Fruit fly (Drosophila melanogaster) whole organism, embryonic: Measurements from ENCODE around the gene CG9173.
A peak's percentile ranks its signal among the peaks of the same experiment; 100 is the strongest.

Experiments used
- ATbp ChIP-seq: fragments of 200-800 bp; sonication (Bioruptor generic); optimal IDR thresholded peaks from 2 replicates; lab custom pipeline; 2017; ENCODE audit warnings: missing biosample characterization, mild to moderate bottlenecking, missing genetic modification characterization, missing genetic modification reagents
- CG10274 ChIP-seq: fragments of 200-800 bp; sonication (Bioruptor generic); optimal IDR thresholded peaks from 3 replicates; lab custom pipeline; 2017; ENCODE audit warnings: missing biosample characterization, mild to moderate bottlenecking, missing genetic modification characterization
- CG10321 ChIP-seq: fragments of 200-800 bp; sonication (Bioruptor generic); IDR thresholded peaks from 2 replicates; pipeline ENCODE4 v1.3.6; 2022; ENCODE audit warnings: missing biosample characterization, missing genetic modification characterization
- CG10654 ChIP-seq: fragments of 200-800 bp; sonication (Bioruptor generic); optimal IDR thresholded peaks from 2 replicates; lab custom pipeline; 2016; ENCODE audit warnings: missing biosample characterization, missing genetic modification characterization
- CG11695 ChIP-seq: fragments of 200-800 bp; sonication (Bioruptor generic); IDR thresholded peaks from 3 replicates; pipeline ENCODE4 v1.3.6; 2022; ENCODE audit warnings: missing biosample characterization, missing genetic modification characterization
- CG12299 ChIP-seq: fragments of 200-800 bp; sonication (Bioruptor generic); optimal IDR thresholded peaks from 2 replicates; lab custom pipeline; 2018; ENCODE audit warnings: missing biosample characterization, mild to moderate bottlenecking, missing genetic modification characterization
- CG14860 ChIP-seq: fragments of 200-800 bp; sonication (Bioruptor generic); IDR thresholded peaks from 3 replicates; pipeline ENCODE4 v1.3.6; 2022; ENCODE audit warnings: missing biosample characterization, missing genetic modification characterization; ENCODE audit not compliant: partially characterized antibody
- CG15479 ChIP-seq: fragments of 200-800 bp; sonication (Bioruptor generic); optimal IDR thresholded peaks from 3 replicates; lab custom pipeline; 2019; ENCODE audit warnings: missing biosample characterization, mild to moderate bottlenecking, missing genetic modification characterization, moderate library complexity
- CG18619 ChIP-seq: fragments of 200-800 bp; sonication (Bioruptor generic); optimal IDR thresholded peaks from 3 replicates; lab custom pipeline; 2017; ENCODE audit warnings: missing biosample characterization, mild to moderate bottlenecking, missing genetic modification characterization
- CG32772 ChIP-seq: fragments of 200-800 bp; sonication (Bioruptor generic); IDR thresholded peaks from 2 replicates; pipeline ENCODE4 v1.3.6; 2022; ENCODE audit warnings: missing biosample characterization, missing genetic modification characterization
- CG6175 ChIP-seq: fragments of 200-800 bp; sonication (Bioruptor generic); IDR thresholded peaks from 3 replicates; pipeline ENCODE4 v1.3.6; 2022; ENCODE audit warnings: missing biosample characterization, missing genetic modification characterization
- CG7745 ChIP-seq: fragments of 200-800 bp; sonication (Bioruptor generic); optimal IDR thresholded peaks from 2 replicates; lab custom pipeline; 2018; ENCODE audit warnings: missing biosample characterization, mild to moderate bottlenecking, missing genetic modification characterization, moderate library complexity
- CG9215 ChIP-seq: fragments of 200-800 bp; sonication (Bioruptor generic); IDR thresholded peaks from 2 replicates; pipeline ENCODE4 v1.3.6; 2022; ENCODE audit warnings: missing biosample characterization, missing genetic modification characterization
- D19B ChIP-seq: fragments of 200-800 bp; sonication (Bioruptor generic); optimal IDR thresholded peaks from 2 replicates; lab custom pipeline; 2017; ENCODE audit warnings: missing biosample characterization, mild to moderate bottlenecking, missing genetic modification characterization
- Drgx ChIP-seq: fragments of 200-800 bp; sonication (Bioruptor generic); IDR thresholded peaks from 2 replicates; pipeline ENCODE4 v1.3.6; 2022; ENCODE audit warnings: missing biosample characterization, missing genetic modification characterization
- E2f1 ChIP-seq: fragments of 200-800 bp; sonication (Bioruptor generic); IDR thresholded peaks from 2 replicates; pipeline ENCODE4 v1.3.6; 2022; ENCODE audit warnings: missing biosample characterization, missing genetic modification characterization
- Fer2 ChIP-seq: fragments of 200-800 bp; sonication (Bioruptor generic); optimal IDR thresholded peaks from 2 replicates; lab custom pipeline; 2018; ENCODE audit warnings: missing biosample characterization, mild to moderate bottlenecking, missing genetic modification characterization, moderate library complexity
- Hr39 ChIP-seq: fragments of >200 bp; optimal IDR thresholded peaks from 2 replicates; lab custom pipeline; 2017
- Lim3 ChIP-seq: fragments of 200-800 bp; sonication (Bioruptor generic); IDR thresholded peaks from 2 replicates; pipeline ENCODE4 v1.3.6; 2022; ENCODE audit warnings: missing biosample characterization, missing genetic modification characterization
- MBD-R2 ChIP-seq: fragments of 200-800 bp; sonication (Bioruptor generic); IDR thresholded peaks from 2 replicates; pipeline ENCODE4 v1.3.6; 2022; ENCODE audit warnings: missing biosample characterization, missing genetic modification characterization
- NfI ChIP-seq: fragments of 200-800 bp; sonication (Bioruptor generic); optimal IDR thresholded peaks from 3 replicates; lab custom pipeline; 2018; ENCODE audit warnings: missing biosample characterization, mild to moderate bottlenecking, missing genetic modification characterization, moderate library complexity
- Side ChIP-seq: fragments of 200-800 bp; sonication (Bioruptor generic); optimal IDR thresholded peaks from 2 replicates; lab custom pipeline; 2016; ENCODE audit warnings: missing biosample characterization, missing genetic modification characterization
- Tbp ChIP-seq: fragments of >200 bp; optimal IDR thresholded peaks from 2 replicates; lab custom pipeline; 2018; ENCODE audit warnings: missing biosample characterization, missing genetic modification characterization
- Usf ChIP-seq: fragments of 200-800 bp; sonication (Bioruptor generic); optimal IDR thresholded peaks from 2 replicates; lab custom pipeline; 2017; ENCODE audit warnings: missing genotype, missing biosample characterization, missing genetic modification characterization
- Xbp1 ChIP-seq: fragments of 200-800 bp; sonication (Bioruptor generic); optimal IDR thresholded peaks from 3 replicates; lab custom pipeline; 2016; ENCODE audit warnings: missing biosample characterization, mild to moderate bottlenecking, missing genetic modification characterization
- bowl ChIP-seq: fragments of 200-800 bp; sonication (Bioruptor generic); IDR thresholded peaks from 2 replicates; pipeline ENCODE4 v1.3.6; 2022; ENCODE audit warnings: missing biosample characterization, missing genetic modification characterization
- br ChIP-seq: fragments of >200 bp; optimal IDR thresholded peaks from 2 replicates; lab custom pipeline; 2017
- bsh ChIP-seq, 2 experiments: fragments of 200-800 bp; sonication (Bioruptor generic); optimal IDR thresholded peaks; 2 replicates each; lab custom pipeline; 2017 to 2018; ENCODE audit warnings: mild to moderate bottlenecking in 2 of 2, missing biosample characterization in 2 of 2, missing genetic modification characterization in 2 of 2, moderate library complexity in 1 of 2
- chinmo ChIP-seq: fragments of 200-800 bp; sonication (Bioruptor generic); IDR thresholded peaks from 4 replicates; pipeline ENCODE4 v1.3.6; 2022; ENCODE audit warnings: missing biosample characterization, missing genetic modification characterization; ENCODE audit not compliant: partially characterized antibody
- croc ChIP-seq: fragments of 200-800 bp; sonication (Bioruptor generic); conservative IDR thresholded peaks from 3 replicates; pipeline ENCODE4 v1.3.6; 2022; ENCODE audit warnings: missing biosample characterization, missing genetic modification characterization
- fu2 ChIP-seq: fragments of 200-800 bp; sonication (Bioruptor generic); optimal IDR thresholded peaks from 2 replicates; lab custom pipeline; 2016; ENCODE audit warnings: missing biosample characterization, missing genetic modification characterization
- gcm ChIP-seq: fragments of 200-800 bp; sonication (Bioruptor generic); optimal IDR thresholded peaks from 2 replicates; lab custom pipeline; 2019; ENCODE audit warnings: missing biosample characterization, mild to moderate bottlenecking, missing genetic modification characterization, moderate library complexity
- h ChIP-seq: fragments of >200 bp; optimal IDR thresholded peaks from 2 replicates; lab custom pipeline; 2017
- ind ChIP-seq: fragments of 200-800 bp; sonication (Bioruptor generic); optimal IDR thresholded peaks from 3 replicates; lab custom pipeline; 2016; ENCODE audit warnings: missing biosample characterization, missing genetic modification characterization
- kni ChIP-seq: fragments of 200-800 bp; sonication (Bioruptor generic); optimal IDR thresholded peaks from 3 replicates; lab custom pipeline; 2017; ENCODE audit warnings: mild to moderate bottlenecking, missing biosample characterization, missing genetic modification reagents, missing genetic modification characterization
- nau ChIP-seq: fragments of 200-800 bp; sonication (Bioruptor generic); optimal IDR thresholded peaks from 3 replicates; lab custom pipeline; 2017; ENCODE audit warnings: missing biosample characterization, mild to moderate bottlenecking, missing genetic modification characterization, missing genetic modification reagents
- phol ChIP-seq: fragments of 200-800 bp; sonication (Bioruptor generic); optimal IDR thresholded peaks from 3 replicates; lab custom pipeline; 2018; ENCODE audit warnings: missing biosample characterization, mild to moderate bottlenecking, missing genetic modification characterization, moderate library complexity
- row ChIP-seq: fragments of 200-800 bp; sonication (Bioruptor generic); IDR thresholded peaks from 3 replicates; pipeline ENCODE4 v1.3.6; 2022; ENCODE audit warnings: missing biosample characterization, missing genetic modification characterization
- schlank ChIP-seq: fragments of 200-800 bp; sonication (Bioruptor generic); optimal IDR thresholded peaks from 2 replicates; lab custom pipeline; 2018; ENCODE audit warnings: missing biosample characterization, mild to moderate bottlenecking, missing genetic modification characterization
- sens ChIP-seq: fragments of 200-800 bp; sonication (Bioruptor generic); peaks from one replicate; lab custom pipeline; 2016; ENCODE audit warnings: missing biosample characterization, missing genetic modification characterization
- slbo ChIP-seq: fragments of 200-800 bp; sonication (Bioruptor generic); IDR thresholded peaks from 2 replicates; pipeline ENCODE4 v1.3.6; 2022; ENCODE audit warnings: missing biosample characterization, missing genetic modification characterization
- sr ChIP-seq: fragments of 200-800 bp; sonication (Bioruptor generic); IDR thresholded peaks from 3 replicates; pipeline ENCODE4 v1.3.6; 2022; ENCODE audit warnings: missing biosample characterization, missing genetic modification characterization
- tll ChIP-seq, 2 experiments: fragments of 200-800 bp in 1 of 2; fragments of >200 bp in 1 of 2; sonication (Bioruptor generic) in 1 of 2; optimal IDR thresholded peaks; 2 replicates each; lab custom pipeline; 2017 to 2019; ENCODE audit warnings: missing biosample characterization in 2 of 2, missing genetic modification characterization in 2 of 2, mild to moderate bottlenecking in 1 of 2, moderate library complexity in 1 of 2
- toy ChIP-seq: fragments of 200-800 bp; sonication (Bioruptor generic); IDR thresholded peaks from 2 replicates; pipeline ENCODE4 v1.3.6; 2022; ENCODE audit warnings: missing biosample characterization, missing genetic modification characterization
- vvl ChIP-seq: fragments of 200-800 bp; sonication (Bioruptor generic); IDR thresholded peaks from 2 replicates; pipeline ENCODE4 v1.3.6; 2022; ENCODE audit warnings: missing biosample characterization, missing genetic modification characterization
- z ChIP-seq: fragments of 200-800 bp; sonication (Bioruptor generic); IDR thresholded peaks from 3 replicates; pipeline ENCODE4 v1.3.6; 2022; ENCODE audit warnings: missing biosample characterization, missing genetic modification characterization
- zen ChIP-seq: fragments of 200-800 bp; sonication (Bioruptor generic); optimal IDR thresholded peaks from 3 replicates; lab custom pipeline; 2018; ENCODE audit warnings: missing biosample characterization, mild to moderate bottlenecking, missing genetic modification characterization, moderate library complexity
- zen2 ChIP-seq: fragments of 200-800 bp; sonication (Bioruptor generic); IDR thresholded peaks from 3 replicates; pipeline ENCODE4 v1.3.6; 2022; ENCODE audit warnings: missing biosample characterization, missing genetic modification characterization; ENCODE audit not compliant: partially characterized antibody
- zfh2 ChIP-seq: fragments of 200-800 bp; sonication (Bioruptor generic); optimal IDR thresholded peaks from 2 replicates; lab custom pipeline; 2016; ENCODE audit warnings: missing biosample characterization, missing genetic modification characterization

Gene CG9173

DNA sequence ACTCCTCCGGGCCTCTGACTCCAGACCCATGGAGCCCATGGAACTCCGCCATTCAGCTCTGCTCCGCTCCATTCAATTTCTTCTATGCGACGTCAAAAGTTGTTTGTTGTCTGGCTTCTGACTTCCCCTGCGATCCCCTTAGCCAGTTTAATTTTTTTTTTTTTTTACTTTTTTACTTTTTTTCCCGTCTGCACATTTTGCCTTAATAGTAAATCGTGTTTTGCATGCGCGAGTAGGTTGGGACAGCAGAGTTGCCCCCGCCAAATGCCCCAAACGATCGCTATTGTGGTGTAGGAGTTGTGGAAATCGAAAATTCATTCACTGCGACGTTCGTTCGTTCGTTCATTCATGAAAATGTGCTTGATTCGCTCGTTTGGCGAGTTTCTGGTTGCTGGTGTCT is 17.7 kb upstream of the CG9173 start:
- TF ChIP-seq sens (GFP tag; lab: Kevin White, UChicago) (peak; percentile 53), nau (GFP tag; lab: Kevin White, UChicago) (no peak), sr (0 out of 3 replicates have a peak, but pooled peaks have one; percentile 46), D19B (GFP tag; lab: Kevin White, UChicago) (no peak), vvl (GFP tag; lab: Robert Waterston, UW) (peak; percentile 39; the same call in 1 of the 2 replicates), bsh (GFP tag; optimal IDR thresholded peaks at IDR 0.05; lab: Kevin White, UChicago) (peak in 1 of 2 experiments; percentile 54), kni (GFP tag; lab: Kevin White, UChicago) (peak; percentile 19), chinmo (0 out of 4 replicates have a peak, but pooled peaks have one; percentile 64)

dm6 chr3L:1437772-1438171 is 14.5 kb upstream of the CG9173 start, which contains the start of gene SA2:
SA2 (minus strand) TSS chr3L:1437872.
- TF ChIP-seq CG10654 (GFP tag; lab: Kevin White, UChicago) (no peak), CG10274 (GFP tag; lab: Kevin White, UChicago) (no peak), slbo (no peak), CG32772 (no peak), sr (no peak)
- TF ChIP-seq, all 482 proteins: peak for 0

DNA sequence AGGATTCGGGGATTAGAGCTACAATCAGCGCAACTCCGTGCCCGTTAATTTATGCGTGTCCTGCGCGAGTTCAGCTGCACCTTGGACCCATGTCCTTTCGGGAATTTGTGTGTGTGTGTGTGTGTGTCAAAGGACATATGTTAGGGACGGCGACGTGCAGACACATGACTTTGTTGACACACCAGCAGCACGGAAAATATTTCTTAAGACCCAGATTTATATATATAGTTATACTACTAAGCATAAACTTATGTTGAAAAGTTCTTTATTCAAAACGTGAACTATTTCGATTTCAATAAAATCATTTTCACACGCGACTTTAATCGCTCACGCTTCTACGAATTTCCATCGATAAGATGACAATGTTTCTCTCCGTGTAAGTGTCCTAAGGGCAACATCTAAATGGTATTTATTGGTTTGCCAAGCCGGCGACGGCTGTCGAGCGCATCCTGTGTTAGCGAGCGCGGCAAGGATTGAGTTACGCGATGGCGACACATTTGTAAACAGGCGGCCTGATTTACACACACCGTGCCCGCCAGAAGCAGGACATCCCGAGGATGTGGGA is 8.3 kb upstream of the CG9173 start:
- TF ChIP-seq bowl (GFP tag; lab: Robert Waterston, UW) (no peak), Xbp1 (GFP tag; lab: Kevin White, UChicago) (no peak), CG11695 (GFP tag; lab: Robert Waterston, UW) (no peak), CG6175 (GFP tag; lab: Robert Waterston, UW) (no peak), Hr39 (no peak), E2f1 (GFP tag; lab: Robert Waterston, UW) (no peak), zen2 (GFP tag; lab: Robert Waterston, UW) (no peak), Tbp (GFP tag; lab: Kevin White, UChicago) (no peak), ATbp (GFP tag; lab: Kevin White, UChicago) (no peak), CG10274 (GFP tag; lab: Kevin White, UChicago) (no peak), CG9215 (GFP tag; lab: Robert Waterston, UW) (no peak), CG14860 (GFP tag; lab: Robert Waterston, UW) (no peak), br (lab: Kevin White, UChicago) (no peak), NfI (GFP tag; lab: Kevin White, UChicago) (no peak), CG18619 (GFP tag; lab: Kevin White, UChicago) (no peak), ind (GFP tag; lab: Kevin White, UChicago) (no peak), z (GFP tag; lab: Robert Waterston, UW) (no peak), gcm (GFP tag; lab: Kevin White, UChicago) (no peak), CG15479 (GFP tag; lab: Kevin White, UChicago) (no peak), toy (GFP tag; lab: Robert Waterston, UW) (no peak), fu2 (GFP tag; lab: Kevin White, UChicago) (no peak), Usf (GFP tag; lab: Kevin White, UChicago) (no peak), zfh2 (GFP tag; lab: Kevin White, UChicago) (no peak), schlank (no peak), MBD-R2 (GFP tag; lab: Robert Waterston, UW) (no peak), h (lab: Kevin White, UChicago) (no peak), tll (GFP tag; optimal IDR thresholded peaks at IDR 0.05; lab: Kevin White, UChicago) (peak in 1 of 2 experiments; percentile 63), CG10321 (GFP tag; lab: Robert Waterston, UW) (no peak), row (GFP tag; lab: Robert Waterston, UW) (no peak), CG7745 (no peak), CG12299 (tag; lab: Kevin White, UChicago) (no peak), Side (no peak), Lim3 (GFP tag; lab: Robert Waterston, UW) (no peak), zen (tag; lab: Kevin White, UChicago) (peak; percentile 24), Fer2 (no peak), Drgx (no peak), phol (tag; lab: Kevin White, UChicago) (peak; percentile 0), croc (no peak)
